Worm (Caenorhabditis elegans): ENCODE data around the gene Y71H2AR.2.

The Y71H2AR.2 gene

DNA sequence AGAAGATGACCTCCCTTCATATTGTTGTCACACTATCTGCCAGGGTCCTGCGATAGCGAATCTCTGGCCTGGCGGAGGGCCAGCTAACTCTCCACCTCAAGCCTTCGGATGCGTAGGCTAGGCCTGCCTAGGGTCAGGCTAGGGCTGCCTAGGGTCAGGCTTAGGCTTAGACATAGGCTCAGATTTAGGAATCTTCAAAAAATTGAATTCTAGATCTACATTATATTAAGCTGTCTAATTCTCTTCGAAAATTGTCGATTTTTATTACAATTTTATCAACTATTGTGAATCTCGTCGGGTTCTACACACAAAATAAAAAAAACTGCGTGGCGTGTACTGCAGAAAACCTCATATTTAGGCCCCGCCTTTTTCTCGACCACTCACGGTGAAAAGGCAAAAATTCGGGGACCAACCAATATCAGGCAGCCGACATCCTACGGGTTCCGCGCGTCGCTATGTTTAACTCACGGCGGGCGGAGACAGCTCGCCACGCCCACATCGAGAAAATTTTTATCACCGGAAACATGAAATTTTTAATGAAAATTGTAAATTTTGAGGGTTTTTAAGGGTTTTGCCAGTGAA is 45.2 kb downstream of the Y71H2AR.2 start (continued):
- TF ChIP-seq die-1 (tag; optimal IDR thresholded peaks at IDR 0.05): no peak
- no peak for TF ChIP-seq F39B2.1 (GFP tag; IDR thresholded peaks at IDR 0.05)
- peak; percentile 50; the same call in 1 of the 2 replicates for TF ChIP-seq ekl-4 (GFP tag; IDR thresholded peaks at IDR 0.05)
- no peak for TF ChIP-seq mel-28 (tag; optimal IDR thresholded peaks at IDR 0.05; ENCODE audit: borderline replicate concordance)
- TF ChIP-seq hsf-1 (GFP tag; IDR thresholded peaks at IDR 0.05): no peak
- no peak for TF ChIP-seq lin-35 (GFP tag; optimal IDR thresholded peaks at IDR 0.05)
- peak; percentile 73; the same call in 1 of the 2 replicates for TF ChIP-seq attf-6 (GFP tag; IDR thresholded peaks at IDR 0.05)
- TF ChIP-seq nfya-1 (tag; optimal IDR thresholded peaks at IDR 0.05; ENCODE audit: borderline replicate concordance, insufficient read depth): no peak
- TF ChIP-seq cebp-1 (GFP tag; IDR thresholded peaks at IDR 0.05): no peak
- no peak for TF ChIP-seq cebp-1 (tag; optimal IDR thresholded peaks at IDR 0.05)
- TF ChIP-seq attf-5 (GFP tag; optimal IDR thresholded peaks at IDR 0.05): no peak
- TF ChIP-seq ceh-58 (GFP tag; IDR thresholded peaks at IDR 0.05): 0 out of 2 replicates have a peak, but pooled peaks have one; percentile 75
- TF ChIP-seq ccch-3 (GFP tag; optimal IDR thresholded peaks at IDR 0.05): no peak
- TF ChIP-seq B0019.2 (GFP tag; conservative IDR thresholded peaks at IDR 0.05): no peak
- peak; percentile 61 for TF ChIP-seq snpc-1.1 (tag; optimal IDR thresholded peaks at IDR 0.05; ENCODE audit: insufficient read depth)
- TF ChIP-seq ztf-28 (GFP tag; IDR thresholded peaks at IDR 0.05): no peak
- no peak for TF ChIP-seq B0035.1 (tag; optimal IDR thresholded peaks at IDR 0.05)
- TF ChIP-seq nhr-80 (tag; optimal IDR thresholded peaks at IDR 0.05): no peak
- peak; percentile 13 for TF ChIP-seq mxl-1 (tag; optimal IDR thresholded peaks at IDR 0.05)
- TF ChIP-seq D2030.7 (GFP tag; IDR thresholded peaks at IDR 0.05): peak; percentile 57
- no peak for TF ChIP-seq gei-17 (GFP tag; optimal IDR thresholded peaks at IDR 0.05)
- no peak for TF ChIP-seq egrh-3 (GFP tag; IDR thresholded peaks at IDR 0.05)
- no peak for TF ChIP-seq Y95B8A.8 (GFP tag; IDR thresholded peaks at IDR 0.05)
- peak; percentile 73 for TF ChIP-seq snpc-4 (GFP tag; optimal IDR thresholded peaks at IDR 0.05)
- peak in 3 of 4 experiments; percentile 54 to 91 (median 90) for TF ChIP-seq snpc-4 (tag; optimal IDR thresholded peaks at IDR 0.05)
- TF ChIP-seq let-607 (tag; optimal IDR thresholded peaks at IDR 0.05): no peak
- no peak for TF ChIP-seq let-526 (GFP tag; IDR thresholded peaks at IDR 0.05)
- no peak for TF ChIP-seq nhr-90 (tag; optimal IDR thresholded peaks at IDR 0.05)
- TF ChIP-seq lin-54 (GFP tag; optimal IDR thresholded peaks at IDR 0.05): no peak
- TF ChIP-seq fkh-3 (tag; optimal IDR thresholded peaks at IDR 0.05): no peak
- TF ChIP-seq ztf-6 (GFP tag; IDR thresholded peaks at IDR 0.05): no peak
- TF ChIP-seq cebp-2 (GFP tag; IDR thresholded peaks at IDR 0.05): no peak
- TF ChIP-seq madf-8 (GFP tag; conservative IDR thresholded peaks at IDR 0.05): no peak
- TF ChIP-seq atf-7 (tag; optimal IDR thresholded peaks at IDR 0.05): no peak
- no peak for TF ChIP-seq ztf-26 (tag; optimal IDR thresholded peaks at IDR 0.05)
- TF ChIP-seq Y53F4B.3 (GFP tag; IDR thresholded peaks at IDR 0.05): no peak
- TF ChIP-seq snpc-3.4 (tag; optimal IDR thresholded peaks at IDR 0.05): no peak
- TF ChIP-seq efl-1 (GFP tag; optimal IDR thresholded peaks at IDR 0.05): no peak
- peak; percentile 55 for TF ChIP-seq madf-6 (GFP tag; IDR thresholded peaks at IDR 0.05)
- TF ChIP-seq sdz-38 (tag; optimal IDR thresholded peaks at IDR 0.05): no peak
- TF ChIP-seq akir-1 (GFP tag; optimal IDR thresholded peaks at IDR 0.05): no peak
- TF ChIP-seq lsl-1 (GFP tag; optimal IDR thresholded peaks at IDR 0.05): peak; percentile 40
- TF ChIP-seq ceh-27 (GFP tag; optimal IDR thresholded peaks at IDR 0.05): no peak
- no peak for TF ChIP-seq rpc-1 (optimal IDR thresholded peaks at IDR 0.05)
- no peak for TF ChIP-seq rpc-1 (tag; optimal IDR thresholded peaks at IDR 0.05)
- no peak for TF ChIP-seq snpc-1.3 (tag; optimal IDR thresholded peaks at IDR 0.05; ENCODE audit: insufficient read depth)
- TF ChIP-seq ceh-79 (tag; optimal IDR thresholded peaks at IDR 0.05): no peak
- no peak for TF ChIP-seq nhr-120 (GFP tag; IDR thresholded peaks at IDR 0.05)
